Fruit fly (Drosophila melanogaster) whole organism, embryonic: ENCODE measurements around the gene HUWE1.

ENCODE experiments used
- Ada2b ChIP-seq: fragments of 200-800 bp; sonication (Bioruptor generic); IDR thresholded peaks from 2 replicates; pipeline ENCODE4 v1.3.6; 2022; ENCODE audit warnings: missing biosample characterization, missing genetic modification characterization
- Asciz ChIP-seq: fragments of 200-800 bp; sonication (Bioruptor generic); optimal IDR thresholded peaks from 2 replicates; lab custom pipeline; 2017; ENCODE audit warnings: missing biosample characterization, mild to moderate bottlenecking, missing genetic modification characterization, missing genetic modification reagents
- BEAF-32 ChIP-seq: fragments of 200-800 bp; sonication (Bioruptor generic); optimal IDR thresholded peaks from 3 replicates; lab custom pipeline; 2017; ENCODE audit warnings: missing biosample characterization, missing genetic modification characterization, mild to moderate bottlenecking, moderate library complexity, missing genetic modification reagents
- Blimp-1 ChIP-seq: fragments of 200-800 bp; sonication (Bioruptor generic); optimal IDR thresholded peaks from 3 replicates; lab custom pipeline; 2018; ENCODE audit warnings: missing biosample characterization, missing genetic modification characterization, mild to moderate bottlenecking, moderate library complexity, missing genetic modification reagents
- BtbVII ChIP-seq: fragments of 200-800 bp; sonication (Bioruptor generic); optimal IDR thresholded peaks from 3 replicates; lab custom pipeline; 2017; ENCODE audit warnings: missing biosample characterization, mild to moderate bottlenecking, missing genetic modification characterization
- CG10462 ChIP-seq: fragments of 200-800 bp; sonication (Bioruptor generic); optimal IDR thresholded peaks from 2 replicates; lab custom pipeline; 2016; ENCODE audit warnings: missing biosample characterization, missing genetic modification characterization
- CG14710 ChIP-seq: fragments of 200-800 bp; sonication (Bioruptor generic); optimal IDR thresholded peaks from 3 replicates; lab custom pipeline; 2019; ENCODE audit warnings: missing biosample characterization, mild to moderate bottlenecking, missing genetic modification characterization, moderate library complexity
- CG15601 ChIP-seq: fragments of 200-800 bp; sonication (Bioruptor generic); optimal IDR thresholded peaks from 3 replicates; lab custom pipeline; 2019; ENCODE audit warnings: missing biosample characterization, mild to moderate bottlenecking, missing genetic modification characterization, moderate library complexity
- CG17359 ChIP-seq: fragments of 200-800 bp; sonication (Bioruptor generic); optimal IDR thresholded peaks from 3 replicates; lab custom pipeline; 2018; ENCODE audit warnings: missing biosample characterization, mild to moderate bottlenecking, missing genetic modification characterization, moderate library complexity
- CG18476 ChIP-seq: fragments of 200-800 bp; sonication (Bioruptor generic); optimal IDR thresholded peaks from 2 replicates; lab custom pipeline; 2016; ENCODE audit warnings: missing biosample characterization, mild to moderate bottlenecking, missing genetic modification characterization
- CG2120 ChIP-seq: fragments of 200-800 bp; sonication (Bioruptor generic); optimal IDR thresholded peaks from 3 replicates; lab custom pipeline; 2016; ENCODE audit warnings: missing biosample characterization, missing genetic modification characterization
- CG30431 ChIP-seq: fragments of 200-800 bp; sonication (Bioruptor generic); optimal IDR thresholded peaks from 2 replicates; lab custom pipeline; 2017; ENCODE audit warnings: missing biosample characterization, missing genetic modification characterization
- CG32772 ChIP-seq: fragments of 200-800 bp; sonication (Bioruptor generic); IDR thresholded peaks from 2 replicates; pipeline ENCODE4 v1.3.6; 2022; ENCODE audit warnings: missing biosample characterization, missing genetic modification characterization
- CG3995 ChIP-seq: fragments of 200-800 bp; sonication (Bioruptor generic); optimal IDR thresholded peaks from 3 replicates; lab custom pipeline; 2016; ENCODE audit warnings: missing biosample characterization, missing genetic modification characterization
- CG4617 ChIP-seq: fragments of 200-800 bp; sonication (Bioruptor generic); optimal IDR thresholded peaks from 3 replicates; lab custom pipeline; 2016; ENCODE audit warnings: missing biosample characterization, missing genetic modification characterization, borderline replicate concordance
- CG6272 ChIP-seq: fragments of 200-800 bp; sonication (Bioruptor generic); IDR thresholded peaks from 2 replicates; pipeline ENCODE4 v1.3.6; 2022; ENCODE audit warnings: missing biosample characterization, missing genetic modification characterization
- CG6765 ChIP-seq: fragments of 200-800 bp; sonication (Bioruptor generic); optimal IDR thresholded peaks from 3 replicates; lab custom pipeline; 2017; ENCODE audit warnings: missing biosample characterization, mild to moderate bottlenecking, missing genetic modification characterization
- CG8089 ChIP-seq: fragments of 200-800 bp; sonication (Bioruptor generic); optimal IDR thresholded peaks from 3 replicates; lab custom pipeline; 2016; ENCODE audit warnings: missing biosample characterization, missing genetic modification characterization
- CG9727 ChIP-seq: fragments of 200-800 bp; sonication (Bioruptor generic); optimal IDR thresholded peaks from 3 replicates; lab custom pipeline; 2017; ENCODE audit warnings: missing biosample characterization, mild to moderate bottlenecking, missing genetic modification characterization
- CG9797 ChIP-seq: fragments of 200-800 bp; sonication (Bioruptor generic); optimal IDR thresholded peaks from 3 replicates; lab custom pipeline; 2018; ENCODE audit warnings: missing biosample characterization, mild to moderate bottlenecking, missing genetic modification characterization
- Camta ChIP-seq: fragments of 200-800 bp; sonication (Bioruptor generic); optimal IDR thresholded peaks from 2 replicates; lab custom pipeline; 2016; ENCODE audit warnings: missing biosample characterization, missing genetic modification characterization
- CoRest ChIP-seq: fragments of 200-800 bp; sonication (Bioruptor generic); optimal IDR thresholded peaks from 3 replicates; lab custom pipeline; 2018; ENCODE audit warnings: missing biosample characterization, mild to moderate bottlenecking, missing genetic modification characterization, moderate library complexity
- Dad ChIP-seq: fragments of 200-800 bp; sonication (Bioruptor generic); optimal IDR thresholded peaks from 3 replicates; lab custom pipeline; 2016; ENCODE audit warnings: missing biosample characterization, missing genetic modification characterization
- Dbx ChIP-seq: fragments of 200-800 bp; sonication (Bioruptor generic); IDR thresholded peaks from 3 replicates; pipeline ENCODE4 v1.3.6; 2022; ENCODE audit warnings: missing biosample characterization, missing genetic modification characterization
- Hmx ChIP-seq: fragments of 200-800 bp; sonication (Bioruptor generic); optimal IDR thresholded peaks from 2 replicates; lab custom pipeline; 2016; ENCODE audit warnings: missing biosample characterization, missing genetic modification characterization
- Hr3 ChIP-seq: fragments of 200-800 bp; sonication (Bioruptor generic); optimal IDR thresholded peaks from 3 replicates; lab custom pipeline; 2016; ENCODE audit warnings: missing biosample characterization, missing genetic modification characterization
- Hr39 ChIP-seq: fragments of >200 bp; optimal IDR thresholded peaks from 2 replicates; lab custom pipeline; 2017
- Lim3 ChIP-seq: fragments of 200-800 bp; sonication (Bioruptor generic); IDR thresholded peaks from 2 replicates; pipeline ENCODE4 v1.3.6; 2022; ENCODE audit warnings: missing biosample characterization, missing genetic modification characterization
- Max ChIP-seq: fragments of 200-800 bp; sonication (Bioruptor generic); optimal IDR thresholded peaks from 2 replicates; lab custom pipeline; 2016; ENCODE audit warnings: missing biosample characterization, mild to moderate bottlenecking, missing genetic modification characterization
- Nf-YC ChIP-seq: fragments of 200-800 bp; optimal IDR thresholded peaks from 3 replicates; lab custom pipeline; 2019; ENCODE audit warnings: missing biosample characterization, mild to moderate bottlenecking, missing genetic modification characterization, moderate library complexity
- Oli ChIP-seq: fragments of 200-800 bp; sonication (Bioruptor generic); optimal IDR thresholded peaks from 2 replicates; lab custom pipeline; 2018; ENCODE audit warnings: missing biosample characterization, mild to moderate bottlenecking, missing genetic modification characterization, moderate library complexity
- ac ChIP-seq: fragments of 200-800 bp; sonication (Bioruptor generic); optimal IDR thresholded peaks from 3 replicates; lab custom pipeline; 2017; ENCODE audit warnings: missing biosample characterization, mild to moderate bottlenecking, missing genetic modification characterization
- caup ChIP-seq: fragments of 200-800 bp; sonication (Bioruptor generic); optimal IDR thresholded peaks from 3 replicates; lab custom pipeline; 2017; ENCODE audit warnings: missing biosample characterization, mild to moderate bottlenecking, missing genetic modification characterization, moderate library complexity; ENCODE audit not compliant: severe bottlenecking
- crc ChIP-seq: fragments of 200-800 bp; sonication (Bioruptor generic); optimal IDR thresholded peaks from 2 replicates; lab custom pipeline; 2016; ENCODE audit warnings: missing biosample characterization, missing genetic modification characterization
- croc ChIP-seq: fragments of 200-800 bp; sonication (Bioruptor generic); conservative IDR thresholded peaks from 3 replicates; pipeline ENCODE4 v1.3.6; 2022; ENCODE audit warnings: missing biosample characterization, missing genetic modification characterization
- da ChIP-seq: fragments of 200-800 bp; sonication (Bioruptor generic); optimal IDR thresholded peaks from 2 replicates; lab custom pipeline; 2016; ENCODE audit warnings: missing biosample characterization, missing genetic modification characterization
- ewg ChIP-seq: fragments of 200-800 bp; sonication (Bioruptor generic); optimal IDR thresholded peaks from 3 replicates; lab custom pipeline; 2017; ENCODE audit warnings: mild to moderate bottlenecking, missing biosample characterization, missing genetic modification reagents, missing genetic modification characterization
- gsb-n ChIP-seq: fragments of 200-800 bp; sonication (Bioruptor generic); optimal IDR thresholded peaks from 3 replicates; lab custom pipeline; 2018; ENCODE audit warnings: missing biosample characterization, mild to moderate bottlenecking, missing genetic modification characterization
- gt ChIP-seq: fragments of 200-800 bp; sonication (Bioruptor generic); IDR thresholded peaks from 2 replicates; pipeline ENCODE4 v1.3.6; 2022; ENCODE audit warnings: missing biosample characterization, missing genetic modification characterization
- ind ChIP-seq: fragments of 200-800 bp; sonication (Bioruptor generic); optimal IDR thresholded peaks from 3 replicates; lab custom pipeline; 2016; ENCODE audit warnings: missing biosample characterization, missing genetic modification characterization
- jumu ChIP-seq: fragments of 200-800 bp; sonication (Bioruptor generic); optimal IDR thresholded peaks from 3 replicates; lab custom pipeline; 2016; ENCODE audit warnings: missing biosample characterization, missing genetic modification characterization
- lmd ChIP-seq: fragments of 200-800 bp; sonication (Bioruptor generic); IDR thresholded peaks from 2 replicates; pipeline ENCODE4 v1.3.6; 2022; ENCODE audit warnings: missing biosample characterization, missing genetic modification characterization
- mld ChIP-seq: fragments of 200-800 bp; sonication (Bioruptor generic); IDR thresholded peaks from 3 replicates; pipeline ENCODE4 v1.3.6; 2022; ENCODE audit warnings: missing biosample characterization, missing genetic modification characterization; ENCODE audit not compliant: partially characterized antibody
- pita ChIP-seq: fragments of 200-800 bp; sonication (Bioruptor generic); optimal IDR thresholded peaks from 2 replicates; lab custom pipeline; 2017; ENCODE audit warnings: missing biosample characterization, mild to moderate bottlenecking, missing genetic modification characterization
- pros ChIP-seq: fragments of 200-800 bp; sonication (Bioruptor generic); optimal IDR thresholded peaks from 3 replicates; lab custom pipeline; 2019; ENCODE audit warnings: missing biosample characterization, mild to moderate bottlenecking, missing genetic modification characterization, moderate library complexity
- sim ChIP-seq: fragments of 200-800 bp; sonication (Bioruptor generic); IDR thresholded peaks from 2 replicates; pipeline ENCODE4 v1.3.6; 2022; ENCODE audit warnings: missing biosample characterization, missing genetic modification characterization
- slbo ChIP-seq: fragments of 200-800 bp; sonication (Bioruptor generic); IDR thresholded peaks from 2 replicates; pipeline ENCODE4 v1.3.6; 2022; ENCODE audit warnings: missing biosample characterization, missing genetic modification characterization
- stwl ChIP-seq: fragments of 200-800 bp; sonication (Bioruptor generic); optimal IDR thresholded peaks from 3 replicates; lab custom pipeline; 2018; ENCODE audit warnings: missing biosample characterization, mild to moderate bottlenecking, missing genetic modification characterization, moderate library complexity
- tll ChIP-seq, 2 experiments: fragments of 200-800 bp in 1 of 2; fragments of >200 bp in 1 of 2; sonication (Bioruptor generic) in 1 of 2; optimal IDR thresholded peaks; 2 replicates each; lab custom pipeline; 2017 to 2019; ENCODE audit warnings: missing biosample characterization in 2 of 2, missing genetic modification characterization in 2 of 2, mild to moderate bottlenecking in 1 of 2, moderate library complexity in 1 of 2
- ttk ChIP-seq: fragments of 200-800 bp; sonication (Bioruptor generic); IDR thresholded peaks from 2 replicates; pipeline ENCODE4 v2.1.2; 2022; ENCODE audit warnings: missing biosample characterization, missing genetic modification characterization
- unc-4 ChIP-seq: fragments of 200-800 bp; sonication (Bioruptor generic); IDR thresholded peaks from 2 replicates; pipeline ENCODE4 v1.3.6; 2022; ENCODE audit warnings: missing biosample characterization, missing genetic modification characterization; ENCODE audit not compliant: partially characterized antibody
- zen ChIP-seq: fragments of 200-800 bp; sonication (Bioruptor generic); optimal IDR thresholded peaks from 3 replicates; lab custom pipeline; 2018; ENCODE audit warnings: missing biosample characterization, mild to moderate bottlenecking, missing genetic modification characterization, moderate library complexity

HUWE1 gene

dm6 chrX:15710751-15711179, 1.7 kb upstream of the HUWE1 start (continued):
- no peak for TF ChIP-seq Oli (tag; lab: Kevin White, UChicago)
- TF ChIP-seq lmd (GFP tag; lab: Robert Waterston, UW), result no peak
- TF ChIP-seq gt, result no peak
- TF ChIP-seq CG15601, result peak; percentile 7
- TF ChIP-seq Hr39 (lab: Kevin White, UChicago), result no peak
- peak; percentile 13 for TF ChIP-seq CG4617 (GFP tag; lab: Kevin White, UChicago)
- peak; percentile 4 for TF ChIP-seq Max
- no peak for TF ChIP-seq crc (GFP tag; lab: Kevin White, UChicago)
- TF ChIP-seq CG6272 (GFP tag; lab: Robert Waterston, UW), result no peak
- TF ChIP-seq Blimp-1 (GFP tag; lab: Kevin White, UChicago), result no peak
- no peak for TF ChIP-seq Nf-YC (tag; lab: Kevin White, UChicago)
- no peak for TF ChIP-seq BtbVII (GFP tag; lab: Kevin White, UChicago)
- TF ChIP-seq CoRest (tag; lab: Kevin White, UChicago), result no peak
- peak; percentile 72 for TF ChIP-seq BEAF-32 (GFP tag; lab: Kevin White, UChicago)
- no peak for TF ChIP-seq ttk (GFP tag; lab: Robert Waterston, UW)
- TF ChIP-seq pros, result no peak
- no peak for TF ChIP-seq Camta (GFP tag; lab: Kevin White, UChicago)
- TF ChIP-seq CG14710 (tag; lab: Kevin White, UChicago), result peak; percentile 72
- TF ChIP-seq CG17359 (tag; lab: Kevin White, UChicago), result no peak
- TF ChIP-seq zen, result no peak
- peak; percentile 42 for TF ChIP-seq CG9797 (GFP tag; lab: Kevin White, UChicago)
- peak; percentile 85 for TF ChIP-seq CG3995 (GFP tag; lab: Kevin White, UChicago)
- TF ChIP-seq ind (GFP tag; lab: Kevin White, UChicago), result no peak
- no peak for TF ChIP-seq stwl (tag; lab: Kevin White, UChicago)
- TF ChIP-seq CG6765 (GFP tag; lab: Kevin White, UChicago), result no peak
- no peak for TF ChIP-seq tll (GFP tag; optimal IDR thresholded peaks at IDR 0.05; lab: Kevin White, UChicago)
- no peak for TF ChIP-seq CG8089
- no peak for TF ChIP-seq ewg (GFP tag; lab: Kevin White, UChicago)
- TF ChIP-seq Hmx, result no peak
- TF ChIP-seq Dad (GFP tag; lab: Kevin White, UChicago), result no peak
- no peak for TF ChIP-seq Hr3 (GFP tag; lab: Kevin White, UChicago)
- TF ChIP-seq unc-4 (GFP tag; lab: Robert Waterston, UW), result no peak
- TF ChIP-seq jumu, result no peak
- TF ChIP-seq gsb-n (tag; lab: Kevin White, UChicago), result no peak
- no peak for TF ChIP-seq caup (GFP tag; lab: Kevin White, UChicago)
- TF ChIP-seq croc (GFP tag; lab: Robert Waterston, UW), result no peak
- TF ChIP-seq slbo (GFP tag; lab: Robert Waterston, UW), result no peak
- TF ChIP-seq CG9727 (GFP tag; lab: Kevin White, UChicago), result peak; percentile 5
- TF ChIP-seq ac (GFP tag; lab: Kevin White, UChicago), result no peak
- no peak for TF ChIP-seq da (GFP tag; lab: Kevin White, UChicago)
- TF ChIP-seq CG30431, result no peak
- TF ChIP-seq mld (GFP tag; lab: Robert Waterston, UW), result no peak
- no peak for TF ChIP-seq CG2120 (GFP tag; lab: Kevin White, UChicago)
- TF ChIP-seq sim (GFP tag; lab: Robert Waterston, UW), result no peak
- TF ChIP-seq CG32772 (GFP tag; lab: Robert Waterston, UW), result no peak
- TF ChIP-seq Lim3 (GFP tag; lab: Robert Waterston, UW), result no peak
- no peak for TF ChIP-seq Ada2b
- TF ChIP-seq pita (GFP tag; lab: Kevin White, UChicago), result no peak
- no peak for TF ChIP-seq Asciz (GFP tag; lab: Kevin White, UChicago)
- TF ChIP-seq CG18476 (GFP tag; lab: Kevin White, UChicago), result no peak
- TF ChIP-seq CG10462 (GFP tag; lab: Kevin White, UChicago), result no peak
- TF ChIP-seq Dbx (GFP tag; lab: Robert Waterston, UW), result no peak
